Fruit fly (Drosophila melanogaster) S2 (cell line): Measurements from ENCODE around the gene CG13454.

ENCODE experiments used
- CG8478 ChIP-seq: fragments of >200 bp; optimal IDR thresholded peaks from 2 replicates; lab custom pipeline; 2018
- CTCF ChIP-seq, 2 experiments: fragments of >200 bp; optimal IDR thresholded peaks; 2 replicates each; lab custom pipeline; 2018

Gene CG13454

dm6 chr3L:15539903-15540409 lies 23.1 kb upstream of the CG13454 start:
- TF ChIP-seq CTCF (optimal IDR thresholded peaks at IDR 0.05; lab: Kevin White, UChicago), result no peak
- TF ChIP-seq CG8478 (lab: Kevin White, UChicago), result no peak

- no peak for TF ChIP-seq CTCF (optimal IDR thresholded peaks at IDR 0.05; lab: Kevin White, UChicago)
- no peak for TF ChIP-seq CG8478 (lab: Kevin White, UChicago)
Observed at dm6 chr3L:15538582-15539490, 22.0 kb upstream of the CG13454 start.

DNA sequence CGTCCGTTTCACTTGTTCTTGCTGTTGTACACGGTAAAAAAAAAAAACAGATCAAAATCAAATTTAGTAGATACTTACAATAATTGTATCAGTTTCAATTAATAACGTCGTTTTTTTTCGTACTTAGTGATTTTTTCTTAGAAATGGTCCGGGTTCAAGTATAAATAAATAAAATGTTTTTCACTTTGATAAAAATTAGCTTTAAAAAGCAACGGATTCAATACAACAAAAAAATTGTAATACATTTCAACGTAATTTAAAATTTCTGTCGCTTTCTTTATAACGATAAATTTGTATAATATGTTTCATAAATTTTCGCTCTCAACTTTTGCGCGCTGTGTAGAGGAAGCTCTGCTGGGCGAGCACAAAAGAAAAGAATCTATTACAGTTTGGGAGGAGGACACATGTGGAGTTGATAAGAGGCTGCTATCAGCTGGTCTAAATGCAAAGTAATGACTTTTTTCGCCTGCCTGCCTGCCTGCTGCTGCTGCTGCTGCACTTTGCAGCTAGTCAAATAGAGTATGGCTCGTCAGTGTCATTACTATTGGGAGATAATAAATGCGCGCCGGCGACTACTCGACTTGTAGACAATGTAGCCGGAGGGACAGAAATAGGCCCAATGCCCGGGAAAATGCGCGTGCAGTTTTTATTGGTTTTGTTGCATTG lies 21.2 kb upstream of the CG13454 start:
- TF ChIP-seq CTCF (optimal IDR thresholded peaks at IDR 0.05; lab: Kevin White, UChicago) (no peak), CG8478 (lab: Kevin White, UChicago) (no peak)

- TF ChIP-seq CG8478 (lab: Kevin White, UChicago), result no peak
- no peak for TF ChIP-seq CTCF (optimal IDR thresholded peaks at IDR 0.05; lab: Kevin White, UChicago)
Observed at dm6 chr3L:15536550-15536949, 19.7 kb upstream of the CG13454 start.

DNA sequence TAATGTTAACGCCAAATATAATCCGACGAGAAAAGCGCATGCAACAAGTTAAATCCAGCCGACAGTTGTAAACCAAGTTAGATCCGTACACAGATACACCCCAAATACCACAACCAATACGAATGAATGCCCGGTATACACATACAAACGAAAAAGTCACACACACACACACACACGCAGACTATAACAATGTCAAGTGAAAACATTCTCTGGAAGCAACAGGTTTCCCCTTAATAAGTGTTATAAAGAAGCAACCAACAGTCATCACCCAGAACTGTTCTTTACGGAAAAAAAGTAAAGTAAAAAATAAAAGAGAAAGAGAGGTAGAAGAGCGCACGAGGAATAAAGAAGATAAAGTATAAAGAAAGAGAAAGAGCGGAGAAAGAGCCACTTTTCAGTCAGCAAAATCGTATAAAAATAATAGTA lies 19.0 kb upstream of the CG13454 start:
- TF ChIP-seq CTCF (optimal IDR thresholded peaks at IDR 0.05; lab: Kevin White, UChicago) (no peak), CG8478 (lab: Kevin White, UChicago) (no peak)

dm6 chr3L:15535228-15535598 lies 18.4 kb upstream of the CG13454 start, which contains the start of gene CrebA:
Gene CrebA (plus strand): TSS chr3L:15535395.
- no peak for TF ChIP-seq CTCF (optimal IDR thresholded peaks at IDR 0.05; lab: Kevin White, UChicago)
- no peak for TF ChIP-seq CG8478 (lab: Kevin White, UChicago)

DNA sequence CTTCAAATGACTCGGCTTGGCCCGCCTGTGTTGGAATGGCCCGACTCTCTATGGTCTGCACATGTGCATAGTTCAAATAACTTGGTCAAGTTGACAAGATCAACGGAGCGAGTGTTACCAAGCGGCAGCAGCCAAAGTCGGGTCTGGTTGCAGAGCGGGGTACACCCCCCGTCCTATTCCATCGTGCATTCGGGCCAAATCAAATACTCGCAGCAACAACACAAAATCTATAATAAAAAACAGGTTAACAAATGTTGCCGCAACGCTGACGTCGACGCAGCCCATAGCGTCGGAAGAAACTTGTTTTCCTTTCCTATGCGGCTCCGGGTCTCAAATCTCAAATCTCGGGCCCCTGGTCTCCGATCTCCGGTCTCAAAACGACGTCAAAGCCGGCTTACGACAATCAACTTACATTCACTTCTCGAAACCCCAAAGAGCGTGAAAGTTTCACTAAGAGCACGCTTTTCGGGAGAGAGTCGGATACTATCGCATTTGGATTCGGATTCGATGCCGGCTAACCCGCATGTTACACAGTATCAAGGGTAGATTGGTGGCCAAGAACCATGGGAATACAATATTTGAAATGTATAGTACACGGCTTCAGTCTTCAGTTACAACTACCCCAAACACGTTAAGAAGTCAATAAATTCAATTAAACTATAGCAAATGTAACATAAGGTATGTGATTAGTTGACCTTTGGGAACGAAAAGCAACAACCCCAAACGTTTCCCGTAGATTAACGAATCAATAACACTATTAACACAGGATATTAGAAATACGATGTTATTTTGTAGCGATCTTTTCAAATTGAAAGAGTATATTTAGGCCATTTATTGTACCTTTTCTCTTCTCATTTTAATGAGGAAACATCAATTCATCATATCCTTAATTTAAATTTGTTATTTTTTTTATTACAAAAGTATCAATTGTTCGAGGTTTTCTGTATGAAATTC lies 17.7 kb upstream of the CG13454 start:
- TF ChIP-seq CG8478 (lab: Kevin White, UChicago) (no peak), CTCF (optimal IDR thresholded peaks at IDR 0.05; lab: Kevin White, UChicago) (no peak)

DNA sequence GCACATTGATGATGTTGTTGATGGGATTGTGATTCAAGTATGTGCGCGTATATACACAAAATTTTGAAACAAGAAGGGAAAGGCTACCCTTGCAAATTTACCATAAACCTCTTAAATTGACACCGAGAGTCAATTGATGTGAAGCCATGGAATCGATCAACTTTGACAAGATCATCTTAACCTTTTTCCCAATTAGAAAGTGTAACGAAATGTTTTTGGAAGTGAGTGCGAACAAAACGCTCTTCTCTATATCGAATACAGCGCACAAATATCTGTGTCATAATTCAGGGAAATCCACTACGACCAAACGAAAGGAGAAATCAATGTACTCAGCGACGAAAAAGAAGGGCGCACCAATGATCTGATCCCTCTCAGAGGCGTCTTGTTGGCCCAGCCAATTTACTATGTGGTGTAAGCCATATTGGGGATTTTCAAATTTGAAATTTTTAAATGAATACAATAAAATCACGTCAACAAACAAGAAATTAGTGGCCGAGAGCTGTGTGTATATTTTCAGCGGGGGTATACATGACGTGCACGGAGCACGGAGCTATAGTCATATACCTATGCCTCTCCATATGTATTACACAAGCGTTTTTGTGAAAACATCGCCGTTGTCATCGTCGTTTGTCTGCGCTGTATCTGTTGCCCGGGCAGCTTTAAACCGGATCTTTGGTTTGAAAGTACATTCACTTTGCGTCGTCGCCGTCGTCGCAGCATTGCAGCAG lies 16.7 kb upstream of the CG13454 start:
- TF ChIP-seq CG8478 (lab: Kevin White, UChicago) (no peak), CTCF (optimal IDR thresholded peaks at IDR 0.05; lab: Kevin White, UChicago) (no peak)

DNA sequence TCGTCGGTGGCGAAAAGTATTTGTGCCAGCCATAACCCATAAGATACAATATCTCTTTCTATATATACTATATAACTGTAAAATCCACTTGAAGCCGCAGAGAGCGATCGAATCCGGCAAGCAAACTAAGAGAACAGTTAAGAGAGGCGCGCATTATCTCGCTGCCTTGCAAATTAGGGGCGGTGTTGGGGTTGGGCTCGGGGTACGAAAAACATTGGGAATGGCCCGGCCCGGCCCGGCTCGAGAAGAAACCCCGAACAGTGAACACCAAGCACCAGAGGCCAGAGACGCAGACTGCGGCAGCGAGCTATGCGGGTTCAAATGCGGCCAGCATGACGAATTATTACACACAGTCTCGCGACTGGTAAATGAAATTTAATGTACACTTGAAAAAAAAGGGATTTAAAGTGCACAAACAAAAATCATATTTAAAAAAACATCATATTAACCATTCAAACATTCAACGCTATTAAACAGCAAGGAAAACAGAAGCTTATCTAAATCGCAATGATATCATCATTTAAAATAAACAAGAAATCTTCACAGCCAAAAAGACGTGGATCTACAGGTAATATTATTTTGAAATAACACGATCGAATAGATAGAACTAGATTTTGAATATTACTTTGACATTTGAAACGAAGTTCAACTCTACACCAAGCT lies 15.6 kb upstream of the CG13454 start:
- TF ChIP-seq CG8478 (lab: Kevin White, UChicago) (no peak), CTCF (optimal IDR thresholded peaks at IDR 0.05; lab: Kevin White, UChicago) (no peak)

DNA sequence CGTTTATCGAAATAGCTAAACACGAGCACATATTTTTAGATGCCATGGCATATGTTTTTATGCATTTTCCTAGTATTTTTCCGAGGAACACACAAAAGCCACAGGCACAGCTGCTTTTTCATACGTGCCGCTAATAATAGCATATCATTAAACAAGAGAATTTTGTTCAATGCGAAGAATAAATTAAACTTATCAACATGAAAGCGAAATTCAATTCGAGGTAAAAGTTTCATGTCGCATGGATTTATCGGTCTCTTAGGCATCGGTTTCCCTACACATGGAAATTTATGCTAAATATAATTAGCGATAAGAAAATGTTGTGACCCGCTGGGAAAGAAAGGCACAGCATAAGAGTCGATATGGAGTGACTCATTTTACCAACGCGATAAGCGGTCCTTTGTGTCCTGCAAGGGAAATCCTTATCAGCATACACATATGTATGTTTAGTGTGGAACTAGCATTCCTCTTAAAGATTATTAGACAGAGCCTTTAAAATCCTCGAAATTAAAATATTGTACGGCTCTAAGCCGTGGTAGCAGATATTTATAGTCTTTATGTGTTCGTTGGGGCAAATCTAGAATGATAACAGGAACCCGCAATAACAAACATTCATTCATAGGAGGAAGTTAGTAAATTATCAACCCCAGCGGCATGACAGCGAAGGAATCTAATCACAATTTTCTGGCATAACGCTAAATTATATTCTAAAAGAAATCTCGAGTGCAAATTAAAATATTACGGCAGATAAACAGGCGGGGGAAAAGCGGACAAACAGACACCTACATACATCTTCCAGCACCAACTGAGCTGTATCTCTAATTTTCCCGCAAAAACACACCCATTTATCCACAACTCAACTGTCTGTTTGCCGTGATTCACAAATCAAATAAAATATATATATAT lies 14.8 kb upstream of the CG13454 start, which contains the start of gene CG43248:
Gene CG43248 (minus strand): TSS at position 51 of the 903 bp plus-strand sequence.
- TF ChIP-seq CTCF (optimal IDR thresholded peaks at IDR 0.05; lab: Kevin White, UChicago), result no peak
- TF ChIP-seq CG8478 (lab: Kevin White, UChicago), result no peak

DNA sequence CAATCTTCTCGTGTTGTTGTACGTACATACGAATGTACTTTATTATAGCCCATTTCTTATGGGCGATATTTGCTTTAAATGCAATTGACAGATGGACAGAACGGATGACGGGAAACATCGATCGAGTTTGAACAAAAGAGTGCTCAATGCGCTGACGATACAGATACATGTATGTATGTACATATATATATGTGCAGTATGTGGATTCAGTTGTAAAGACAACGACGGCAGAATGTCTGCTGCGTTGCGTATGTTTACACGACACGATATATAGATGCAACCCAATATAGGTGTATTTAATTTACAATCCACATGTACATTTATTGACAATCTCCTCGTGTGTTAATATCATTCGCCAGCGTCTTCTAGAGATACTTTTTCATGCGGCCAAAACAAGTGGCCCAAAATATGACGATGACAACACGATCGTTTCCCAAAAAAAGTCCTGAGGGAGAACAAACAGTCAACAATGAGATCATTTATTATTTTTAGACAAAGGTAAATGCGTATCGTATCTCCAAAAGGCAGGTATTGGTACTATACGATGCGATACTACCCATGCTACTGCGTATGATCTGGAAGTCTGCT lies 13.9 kb upstream of the CG13454 start:
- TF ChIP-seq CTCF (optimal IDR thresholded peaks at IDR 0.05; lab: Kevin White, UChicago), result no peak
- no peak for TF ChIP-seq CG8478 (lab: Kevin White, UChicago)

DNA sequence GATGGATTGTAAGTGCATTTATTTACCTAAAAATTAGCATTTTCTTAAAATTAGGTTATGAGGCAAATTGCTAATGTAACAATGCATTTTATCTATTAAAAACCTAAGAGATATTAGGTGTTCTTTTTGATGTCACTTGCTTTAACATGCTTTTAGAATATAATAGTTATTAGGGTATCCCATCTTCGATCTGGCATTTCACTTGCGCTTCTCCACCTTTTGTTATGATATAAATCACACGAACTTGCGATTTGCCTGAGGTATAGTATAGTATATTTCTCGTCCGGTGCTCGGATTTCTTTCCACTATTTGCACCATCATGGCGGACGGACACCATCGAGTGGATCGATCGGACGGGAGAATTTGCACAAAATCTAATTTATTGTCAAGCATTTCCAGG lies 13.2 kb upstream of the CG13454 start:
- TF ChIP-seq CTCF (optimal IDR thresholded peaks at IDR 0.05; lab: Kevin White, UChicago), result no peak
- no peak for TF ChIP-seq CG8478 (lab: Kevin White, UChicago)
